Worm (Caenorhabditis elegans) whole organism, young adult: Measurements from ENCODE around the gene far-5.
"Not testable (repeated sequence)": the region's sequence is repeated elsewhere in the genome, so short reads cannot be mapped to it uniquely, and the experiment has no call there.

Experiments used
- B0019.2 ChIP-seq: fragments of 200-800 bp; sonication (Bioruptor generic); conservative IDR thresholded peaks from 2 replicates; pipeline ENCODE4 v1.3.6; 2022; ENCODE audit warnings: missing genetic modification reagents, missing genetic modification characterization, missing compliant biosample characterization
- B0035.1 ChIP-seq: sonication (generic microtip); optimal IDR thresholded peaks from 2 replicates; lab custom pipeline; 2016; ENCODE audit warnings: missing genetic modification characterization, mild to moderate bottlenecking, missing compliant biosample characterization, missing genotype, missing genetic modification reagents
- C17E4.6 ChIP-seq: fragments of 200-800 bp; sonication (Bioruptor generic); IDR thresholded peaks from 2 replicates; pipeline ENCODE4 v1.3.6; 2022; ENCODE audit warnings: missing genetic modification reagents, missing genetic modification characterization, missing compliant biosample characterization
- D2030.7 ChIP-seq: fragments of 200-800 bp; sonication (Bioruptor generic); IDR thresholded peaks from 2 replicates; pipeline ENCODE4 v1.3.6; 2022; ENCODE audit warnings: missing genetic modification reagents, missing genetic modification characterization, missing compliant biosample characterization
- K11D2.4 ChIP-seq: fragments of 200-800 bp; sonication (Bioruptor generic); IDR thresholded peaks from 2 replicates; pipeline ENCODE4 v1.3.6; 2022; ENCODE audit warnings: missing genetic modification reagents, missing genetic modification characterization, missing compliant biosample characterization
- K12H6.12 ChIP-seq: fragments of 200-800 bp; sonication (Bioruptor generic); optimal IDR thresholded peaks from 2 replicates; lab custom pipeline; 2018; ENCODE audit warnings: mild to moderate bottlenecking, missing genetic modification characterization, missing compliant biosample characterization
- Y67H2A.10 ChIP-seq: fragments of 200-800 bp; sonication (Bioruptor generic); conservative IDR thresholded peaks from 2 replicates; pipeline ENCODE4 v1.3.6; 2022; ENCODE audit warnings: missing genetic modification reagents, missing genetic modification characterization, missing compliant biosample characterization
- Y95B8A.8 ChIP-seq: fragments of 200-800 bp; sonication (Bioruptor generic); IDR thresholded peaks from 2 replicates; pipeline ENCODE4 v1.3.6; 2022; ENCODE audit warnings: missing genetic modification reagents, missing genetic modification characterization, missing compliant biosample characterization
- aptf-2 ChIP-seq: fragments of 200-800 bp; sonication (Bioruptor generic); conservative IDR thresholded peaks from 2 replicates; pipeline ENCODE4 v1.3.6; 2022; ENCODE audit warnings: missing genetic modification reagents, missing genetic modification characterization, missing compliant biosample characterization
- attf-5 ChIP-seq: fragments of 200-800 bp; sonication (Bioruptor generic); optimal IDR thresholded peaks from 2 replicates; lab custom pipeline; 2018; ENCODE audit warnings: mild to moderate bottlenecking, missing genetic modification characterization, missing compliant biosample characterization
- bed-1 ChIP-seq: fragments of 200-800 bp; sonication (Bioruptor generic); IDR thresholded peaks from 2 replicates; pipeline ENCODE4 v1.3.6; 2022; ENCODE audit warnings: missing genetic modification reagents, missing genetic modification characterization, missing compliant biosample characterization
- cebp-1 ChIP-seq, 2 experiments: fragments of 200-800 bp in 1 of 2; sonication (Bioruptor generic) in 1 of 2; sonication (generic microtip) in 1 of 2; IDR thresholded peaks in 1 of 2; optimal IDR thresholded peaks in 1 of 2; 2 replicates each; pipeline versions ENCODE4 v1.3.6 to Lab custom; 2017 to 2022; ENCODE audit warnings: missing compliant biosample characterization in 2 of 2, missing genetic modification characterization in 2 of 2, mild to moderate bottlenecking in 1 of 2, missing genetic modification reagents in 1 of 2, moderate library complexity in 1 of 2
- ceh-100 ChIP-seq: fragments of 200-800 bp; sonication (Bioruptor generic); IDR thresholded peaks from 2 replicates; pipeline ENCODE4 v1.3.6; 2022; ENCODE audit warnings: missing genetic modification reagents, missing genetic modification characterization, missing compliant biosample characterization
- ceh-27 ChIP-seq: fragments of 200-800 bp; sonication (Bioruptor generic); optimal IDR thresholded peaks from 2 replicates; lab custom pipeline; 2018; ENCODE audit warnings: mild to moderate bottlenecking, missing genetic modification characterization, moderate library complexity, missing compliant biosample characterization
- ceh-91 ChIP-seq: fragments of 200-800 bp; sonication (Bioruptor generic); IDR thresholded peaks from 2 replicates; pipeline ENCODE4 v1.3.6; 2022; ENCODE audit warnings: missing genetic modification reagents, missing genetic modification characterization, missing compliant biosample characterization
- dox-1 ChIP-seq: fragments of 200-800 bp; sonication (Bioruptor generic); IDR thresholded peaks from 2 replicates; pipeline ENCODE4 v1.3.6; 2022; ENCODE audit warnings: missing genetic modification reagents, missing genetic modification characterization, missing compliant biosample characterization
- dpl-1 ChIP-seq: fragments of 150-350 bp; optimal IDR thresholded peaks from 2 replicates; lab custom pipeline; 2014; ENCODE audit warnings: missing biosample characterization, missing genetic modification reagents, missing genetic modification characterization
- egl-18 ChIP-seq: fragments of 200-800 bp; sonication (Bioruptor generic); IDR thresholded peaks from 2 replicates; pipeline ENCODE4 v1.3.6; 2022; ENCODE audit warnings: missing genetic modification reagents, missing genetic modification characterization, missing compliant biosample characterization
- egl-44 ChIP-seq: fragments of 200-800 bp; sonication (Bioruptor generic); IDR thresholded peaks from 2 replicates; pipeline ENCODE4 v1.3.6; 2022; ENCODE audit warnings: missing genetic modification reagents, missing genetic modification characterization, missing compliant biosample characterization
- egrh-3 ChIP-seq: fragments of 200-800 bp; sonication (Bioruptor generic); IDR thresholded peaks from 2 replicates; pipeline ENCODE4 v1.3.6; 2022; ENCODE audit warnings: missing genetic modification reagents, missing genetic modification characterization, missing compliant biosample characterization
- ekl-4 ChIP-seq: fragments of 200-800 bp; sonication (Bioruptor generic); IDR thresholded peaks from 2 replicates; pipeline ENCODE4 v1.3.6; 2022; ENCODE audit warnings: missing genetic modification reagents, missing genetic modification characterization, missing compliant biosample characterization
- hmg-1.2 ChIP-seq: fragments of 200-800 bp; sonication (Bioruptor generic); IDR thresholded peaks from 2 replicates; pipeline ENCODE4 v1.3.6; 2022; ENCODE audit warnings: missing genetic modification reagents, missing genetic modification characterization, missing compliant biosample characterization
- let-607 ChIP-seq, 2 experiments: fragments of 200-800 bp in 1 of 2; sonication (Bioruptor generic) in 1 of 2; sonication (generic microtip) in 1 of 2; optimal IDR thresholded peaks; 2 replicates each; lab custom pipeline; 2016 to 2018; ENCODE audit warnings: mild to moderate bottlenecking in 2 of 2, missing compliant biosample characterization in 2 of 2, missing genetic modification characterization in 2 of 2, moderate library complexity in 2 of 2, missing genotype in 1 of 2
- lin-26 ChIP-seq: fragments of 200-800 bp; sonication (Bioruptor generic); IDR thresholded peaks from 2 replicates; pipeline ENCODE4 v1.3.6; 2022; ENCODE audit warnings: missing genetic modification reagents, missing genetic modification characterization, missing compliant biosample characterization
- lin-40 ChIP-seq: sonication (generic microtip); optimal IDR thresholded peaks from 2 replicates; lab custom pipeline; 2016; ENCODE audit warnings: missing genetic modification characterization, mild to moderate bottlenecking, missing compliant biosample characterization, missing genotype, missing genetic modification reagents
- lin-54 ChIP-seq: fragments of 200-800 bp; sonication (Bioruptor generic); optimal IDR thresholded peaks from 2 replicates; lab custom pipeline; 2018; ENCODE audit warnings: mild to moderate bottlenecking, missing genetic modification characterization, missing compliant biosample characterization
- lir-1 ChIP-seq: fragments of 200-800 bp; sonication (Bioruptor generic); conservative IDR thresholded peaks from 2 replicates; pipeline ENCODE4 v1.3.6; 2022; ENCODE audit warnings: missing genetic modification reagents, missing genetic modification characterization, missing compliant biosample characterization
- madf-3 ChIP-seq: fragments of 200-800 bp; sonication (Bioruptor generic); IDR thresholded peaks from 2 replicates; pipeline ENCODE4 v1.3.6; 2022; ENCODE audit warnings: missing genetic modification reagents, missing genetic modification characterization, missing compliant biosample characterization
- mcd-1 ChIP-seq: fragments of 200-800 bp; sonication (Bioruptor generic); IDR thresholded peaks from 2 replicates; pipeline ENCODE4 v1.3.6; 2022; ENCODE audit warnings: missing genetic modification reagents, missing genetic modification characterization, missing compliant biosample characterization
- nfya-1 ChIP-seq: sonication (generic microtip); optimal IDR thresholded peaks from 2 replicates; lab custom pipeline; 2017; ENCODE audit warnings: antibody characterized with exemption, missing compliant biosample characterization, missing genetic modification characterization, borderline replicate concordance; ENCODE audit not compliant: insufficient read depth
- nfyb-1 ChIP-seq: fragments of 200-800 bp; sonication (Bioruptor generic); IDR thresholded peaks from 2 replicates; pipeline ENCODE4 v1.3.6; 2022; ENCODE audit warnings: missing genetic modification reagents, missing genetic modification characterization, missing compliant biosample characterization
- nhr-80 ChIP-seq: sonication (generic microtip); optimal IDR thresholded peaks from 2 replicates; lab custom pipeline; 2016; ENCODE audit warnings: missing genetic modification characterization, missing compliant biosample characterization
- pbrm-1 ChIP-seq: fragments of 200-800 bp; sonication (Bioruptor generic); IDR thresholded peaks from 2 replicates; pipeline ENCODE4 v1.3.6; 2022; ENCODE audit warnings: missing genetic modification reagents, missing genetic modification characterization, missing compliant biosample characterization
- rcor-1 ChIP-seq: fragments of 200-800 bp; sonication (Bioruptor generic); IDR thresholded peaks from 2 replicates; pipeline ENCODE4 v1.3.6; 2022; ENCODE audit warnings: missing genetic modification reagents, missing genetic modification characterization, missing compliant biosample characterization
- snpc-1.3 ChIP-seq: sonication (generic microtip); optimal IDR thresholded peaks from 2 replicates; lab custom pipeline; 2017; ENCODE audit warnings: missing genetic modification characterization, mild to moderate bottlenecking, missing compliant biosample characterization, antibody characterized with exemption, moderate library complexity, missing genotype, missing genetic modification reagents; ENCODE audit not compliant: insufficient read depth
- snpc-4 ChIP-seq, 5 experiments: fragments of 150-350 bp in 1 of 5; sonication (generic microtip) in 4 of 5; optimal IDR thresholded peaks; 2 replicates each; lab custom pipeline; 2014 to 2018; ENCODE audit warnings: missing genetic modification characterization in 5 of 5, missing biosample characterization in 3 of 5, antibody characterized with exemption in 2 of 5, mild to moderate bottlenecking in 2 of 5, missing compliant biosample characterization in 2 of 5, missing genotype in 2 of 5, moderate library complexity in 2 of 5, missing genetic modification reagents in 1 of 5
- tbp1 ChIP-seq: fragments of 200-800 bp; sonication (Bioruptor generic); optimal IDR thresholded peaks from 2 replicates; lab custom pipeline; 2018; ENCODE audit warnings: mild to moderate bottlenecking, missing genetic modification characterization, missing compliant biosample characterization
- tlf-1 ChIP-seq: fragments of 200-800 bp; sonication (Bioruptor generic); optimal IDR thresholded peaks from 2 replicates; lab custom pipeline; 2018; ENCODE audit warnings: mild to moderate bottlenecking, missing genetic modification characterization, missing compliant biosample characterization
- ztf-26 ChIP-seq: sonication (generic microtip); optimal IDR thresholded peaks from 2 replicates; lab custom pipeline; 2017; ENCODE audit warnings: missing genetic modification characterization, missing compliant biosample characterization
- ztf-28 ChIP-seq: fragments of 200-800 bp; sonication (Bioruptor generic); IDR thresholded peaks from 2 replicates; pipeline ENCODE4 v1.3.6; 2022; ENCODE audit warnings: missing genetic modification reagents, missing genetic modification characterization, missing compliant biosample characterization
- ztf-3 ChIP-seq: fragments of 200-800 bp; sonication (Bioruptor generic); optimal IDR thresholded peaks from 2 replicates; lab custom pipeline; 2018; ENCODE audit warnings: mild to moderate bottlenecking, missing genetic modification characterization, missing compliant biosample characterization
- ztf-6 ChIP-seq: fragments of 200-800 bp; sonication (Bioruptor generic); IDR thresholded peaks from 2 replicates; pipeline ENCODE4 v1.3.6; 2022; ENCODE audit warnings: missing genetic modification reagents, missing genetic modification characterization, missing compliant biosample characterization

far-5 gene

ce11 chrV:12967925-12968327, 27.4 kb upstream of the far-5 start, which contains the start of gene R186.8 (continued):
- TF ChIP-seq attf-5 (GFP tag; lab: Kevin White, UChicago) (peak; percentile 92), rcor-1 (GFP tag; lab: Robert Waterston, UW) (peak; percentile 81), ztf-3 (GFP tag; lab: Kevin White, UChicago) (peak; percentile 23), egl-18 (GFP tag; lab: Robert Waterston, UW) (0 out of 2 replicates have a peak, but pooled peaks have one; percentile 56), ekl-4 (GFP tag; lab: Robert Waterston, UW) (peak; percentile 78), K11D2.4 (GFP tag; lab: Robert Waterston, UW) (peak; percentile 91), egl-44 (0 out of 2 replicates have a peak, but pooled peaks have one; percentile 49), egrh-3 (peak; percentile 57; the same call in 1 of the 2 replicates), lin-54 (GFP tag; lab: Kevin White, UChicago) (peak; percentile 66), mcd-1 (GFP tag; lab: Robert Waterston, UW) (peak; percentile 98), lin-40 (peak; percentile 83), lin-26 (GFP tag; lab: Robert Waterston, UW) (peak; percentile 68; the same call in 1 of the 2 replicates), tbp1 (GFP tag; lab: Kevin White, UChicago) (peak; percentile 60), ztf-6 (GFP tag; lab: Robert Waterston, UW) (0 out of 2 replicates have a peak, but pooled peaks have one; percentile 7), let-607 (tag; optimal IDR thresholded peaks at IDR 0.05; lab: Kevin White, UChicago) (peak; percentile 91 to 94), pbrm-1 (GFP tag; lab: Robert Waterston, UW) (peak; percentile 89), ceh-91 (GFP tag; lab: Robert Waterston, UW) (peak; percentile 89), cebp-1 (GFP tag; IDR thresholded peaks at IDR 0.05; lab: Robert Waterston, UW) (peak; percentile 57; the same call in 1 of the 2 replicates), cebp-1 (tag; optimal IDR thresholded peaks at IDR 0.05; lab: Kevin White, UChicago) (peak; percentile 58), nhr-80 (peak; percentile 68), madf-3 (GFP tag; lab: Robert Waterston, UW) (peak; percentile 78; the same call in 1 of the 2 replicates), nfyb-1 (peak; percentile 86), Y67H2A.10 (GFP tag; lab: Robert Waterston, UW) (peak; percentile 68; the same call in 1 of the 2 replicates), dpl-1 (peak; percentile 19), B0019.2 (GFP tag; lab: Robert Waterston, UW) (peak; percentile 63; the same call in 1 of the 2 replicates), ztf-28 (GFP tag; lab: Robert Waterston, UW) (0 out of 2 replicates have a peak, but pooled peaks have one; percentile 18), tlf-1 (GFP tag; lab: Kevin White, UChicago) (peak; percentile 57), ceh-27 (GFP tag; lab: Kevin White, UChicago) (peak; percentile 40), dox-1 (GFP tag; lab: Robert Waterston, UW) (peak; percentile 97), ceh-100 (peak; percentile 72), K12H6.12 (tag; lab: Kevin White, UChicago) (peak; percentile 67), hmg-1.2 (GFP tag; lab: Robert Waterston, UW) (peak; percentile 92), D2030.7 (GFP tag; lab: Robert Waterston, UW) (peak; percentile 79), snpc-4 (tag; optimal IDR thresholded peaks at IDR 0.05; lab: Kevin White, UChicago) (peak in 2 of 4 experiments; percentile 58 to 64), ztf-26 (tag; lab: Kevin White, UChicago) (peak; percentile 71), Y95B8A.8 (GFP tag; lab: Robert Waterston, UW) (peak; percentile 66; the same call in 1 of the 2 replicates), lir-1 (GFP tag; lab: Robert Waterston, UW) (0 out of 2 replicates have a peak, but pooled peaks have one; percentile 32)
- TF ChIP-seq snpc-4 (GFP tag; optimal IDR thresholded peaks at IDR 0.05; lab: Kevin White, UChicago) = not testable (repeated sequence)

DNA sequence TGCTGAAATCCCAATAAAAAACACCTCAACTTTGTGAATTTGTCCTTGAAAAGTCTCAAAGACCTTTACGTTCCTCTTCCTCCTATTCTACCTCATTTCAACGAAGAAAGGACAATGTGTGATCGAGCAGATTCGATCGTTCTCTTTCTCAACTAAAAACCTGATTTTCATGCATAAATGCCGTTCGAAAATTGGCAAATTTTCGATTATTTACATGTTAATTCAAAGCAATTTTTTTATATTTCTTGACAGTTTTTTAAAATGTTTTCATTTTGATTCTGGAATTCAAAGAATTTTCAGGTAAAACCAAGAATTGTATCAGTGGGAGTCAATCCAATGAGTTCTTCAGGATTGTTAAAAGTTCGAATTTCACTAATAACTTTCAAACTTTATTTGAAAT, 26.8 kb upstream of the far-5 start, which contains the start of gene lin-46:
Gene lin-46 (plus strand): TSS at position 301 of the 400 bp plus-strand sequence.
- no peak for TF ChIP-seq snpc-1.3
- no peak for TF ChIP-seq bed-1 (GFP tag; lab: Robert Waterston, UW)
- TF ChIP-seq B0035.1 = no peak
- no peak for TF ChIP-seq nfya-1 (tag; lab: Kevin White, UChicago)
- no peak for TF ChIP-seq C17E4.6 (GFP tag; lab: Robert Waterston, UW)
- TF ChIP-seq aptf-2 (GFP tag; lab: Robert Waterston, UW) = no peak
